Worm (Caenorhabditis elegans): Measurements from ENCODE around the gene B0410.3.

DNA sequence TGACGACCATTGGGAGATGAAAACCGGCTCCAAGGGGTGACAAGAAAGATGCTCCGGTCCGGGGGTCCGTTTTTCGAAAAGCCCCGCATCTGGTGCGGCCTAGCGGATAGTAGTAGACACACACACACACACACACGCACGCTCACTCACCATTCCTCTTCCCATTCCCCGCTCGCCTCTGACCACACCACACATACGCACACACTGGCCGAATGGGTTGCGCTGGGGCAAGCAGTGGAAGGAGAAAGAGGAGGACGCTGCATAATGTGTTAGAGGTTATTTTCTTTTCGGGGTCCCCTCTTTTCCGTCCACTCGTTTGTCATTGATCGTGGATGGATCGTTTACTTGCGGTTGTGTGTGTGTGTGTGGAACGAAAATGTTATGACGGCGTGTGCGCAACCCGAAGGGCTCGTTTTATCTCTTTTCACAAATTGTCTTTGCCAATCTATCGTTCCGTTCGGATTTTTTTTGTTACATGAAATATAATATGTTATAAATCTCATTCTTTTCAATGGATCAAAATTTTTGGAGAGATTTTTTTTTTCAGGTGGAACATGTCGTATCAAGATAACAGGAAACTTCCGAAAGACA is 5.9 kb downstream of the B0410.3 start, which contains the start of gene vang-1:
- TF ChIP-seq ceh-16 (tag; optimal IDR thresholded peaks at IDR 0.05) (no peak), ceh-28 (tag; optimal IDR thresholded peaks at IDR 0.05) (no peak)
